Worm (Caenorhabditis elegans) whole organism, L4 larva: ENCODE data around the gene F42G2.2.
A peak's percentile ranks its signal among the peaks of the same experiment; 100 is the strongest.

Experiments used
- F10B5.3 ChIP-seq: sonication (generic microtip); optimal IDR thresholded peaks from 2 replicates; lab custom pipeline; 2016; ENCODE audit warnings: mild to moderate bottlenecking, missing genetic modification characterization, missing compliant biosample characterization
- ceh-82 ChIP-seq: sonication (generic microtip); optimal IDR thresholded peaks from 2 replicates; lab custom pipeline; 2017; ENCODE audit warnings: missing biosample characterization, missing genetic modification characterization
- daf-8 ChIP-seq: fragments of 200-800 bp; sonication (Bioruptor generic); IDR thresholded peaks from 2 replicates; pipeline ENCODE4 v1.3.6; 2022; ENCODE audit warnings: missing genetic modification characterization, missing compliant biosample characterization
- fkh-10 ChIP-seq: fragments of 150-350 bp; optimal IDR thresholded peaks from 2 replicates; lab custom pipeline; 2014; ENCODE audit warnings: missing biosample characterization, missing genetic modification reagents, missing genetic modification characterization
- unc-62 ChIP-seq, 3 experiments: fragments of 150-350 bp in 1 of 3; sonication (generic microtip); optimal IDR thresholded peaks in 2 of 3; peaks in 1 of 3; 1 replicate in 1 of 3; 2 replicates in 2 of 3; lab custom pipeline; 2014 to 2017; ENCODE audit warnings: missing biosample characterization in 3 of 3, missing genetic modification characterization in 3 of 3, missing genetic modification reagents in 3 of 3, missing genotype in 1 of 3

DNA sequence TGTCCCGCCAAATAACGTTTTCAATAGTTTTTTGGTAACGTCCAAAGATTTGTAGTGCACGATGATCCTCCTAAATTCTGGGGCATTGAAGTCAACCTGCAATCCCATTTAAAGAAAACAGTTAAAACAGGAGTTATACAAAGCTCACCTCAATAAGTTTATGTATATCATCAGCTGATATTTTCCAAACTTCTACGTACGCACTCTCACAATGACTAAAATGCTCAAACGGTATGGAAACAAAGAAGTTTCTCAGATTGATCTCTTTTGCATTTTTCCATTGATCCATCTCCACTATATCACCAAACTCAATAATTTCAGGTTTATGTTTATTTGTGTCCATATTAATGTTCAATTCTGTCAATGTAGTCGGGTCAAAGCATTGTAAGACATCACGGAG lies 10.4 kb upstream of the F42G2.2 start:
- no peak for TF ChIP-seq fkh-10 (GFP tag; lab: Kevin White, UChicago)
- no peak for TF ChIP-seq F10B5.3 (tag; lab: Kevin White, UChicago)
- TF ChIP-seq unc-62 (GFP tag; optimal IDR thresholded peaks at IDR 0.05 in 1 of 2; lab: Kevin White, UChicago): peak in 1 of 2 experiments; percentile 51
- TF ChIP-seq unc-62 (tag; optimal IDR thresholded peaks at IDR 0.05; lab: Kevin White, UChicago): no peak
- no peak for TF ChIP-seq ceh-82
- no peak for TF ChIP-seq daf-8 (GFP tag; lab: Robert Waterston, UW)
